Fruit fly (Drosophila melanogaster) Kc167 (cell line): ENCODE measurements around the gene RpL7-like.

Source experiments
- Myc ChIP-seq: fragments of >200 bp; optimal IDR thresholded peaks from 2 replicates; lab custom pipeline; 2017; ENCODE audit warnings: missing external identifiers
- Sin3A ChIP-seq: fragments of >200 bp; optimal IDR thresholded peaks from 2 replicates; lab custom pipeline; 2018; ENCODE audit warnings: missing external identifiers
- h ChIP-seq: fragments of >200 bp; optimal IDR thresholded peaks from 3 replicates; lab custom pipeline; 2018; ENCODE audit warnings: missing external identifiers
- insv ChIP-seq: fragments of >200 bp; optimal IDR thresholded peaks from 3 replicates; lab custom pipeline; 2018; ENCODE audit warnings: missing external identifiers
- psq ChIP-seq: fragments of >200 bp; optimal IDR thresholded peaks from 2 replicates; lab custom pipeline; 2017; ENCODE audit warnings: missing external identifiers
- ttk ChIP-seq: sonication (Bioruptor generic); optimal IDR thresholded peaks from 2 replicates; lab custom pipeline; 2017; ENCODE audit warnings: missing external identifiers

Gene RpL7-like

DNA sequence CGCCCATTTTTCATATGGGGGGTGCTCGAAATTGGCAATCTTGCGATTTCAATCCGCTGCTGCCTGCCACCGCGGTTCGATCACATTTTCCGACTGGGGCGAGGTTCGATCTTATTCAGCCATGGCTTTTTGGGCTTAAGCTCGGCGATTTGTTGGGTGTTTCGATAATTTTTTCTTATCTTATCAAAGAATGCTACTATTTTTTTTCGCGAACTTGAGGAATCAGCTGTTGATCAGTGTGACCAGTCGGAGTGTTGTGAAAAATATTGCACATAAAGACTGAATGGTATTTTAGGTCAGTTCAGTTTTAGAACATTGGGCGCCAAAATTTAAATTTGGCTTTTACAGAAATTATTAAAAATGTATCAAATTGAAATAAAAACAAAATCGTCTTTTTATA lies 35.4 kb upstream of the RpL7-like start, which contains the start of gene Wdr81:
Gene Wdr81 (minus strand): TSS at position 226 of the 400 bp plus-strand sequence.
- TF ChIP-seq Sin3A (lab: Kevin White, UChicago) (no peak), Myc (lab: Kevin White, UChicago) (no peak), h (lab: Kevin White, UChicago) (no peak), psq (lab: Kevin White, UChicago) (no peak)

DNA sequence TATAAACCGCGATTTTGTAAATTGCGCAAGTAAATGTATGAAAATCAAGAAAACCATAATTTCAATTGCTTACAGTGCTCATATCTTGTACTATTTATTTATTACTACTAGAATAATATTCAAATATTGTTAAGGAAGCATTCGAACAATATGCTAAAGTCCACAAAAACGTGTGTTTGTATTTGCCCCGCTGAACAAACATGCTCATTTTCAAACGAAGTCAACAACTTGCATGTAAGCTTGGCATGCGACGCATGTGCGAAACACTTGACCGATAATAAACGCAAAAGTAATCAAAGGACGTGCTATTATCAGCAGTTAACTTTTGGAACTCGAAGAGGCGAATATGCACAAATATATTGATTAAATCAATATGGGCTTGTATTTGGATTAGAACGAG lies 34.9 kb upstream of the RpL7-like start:
- no peak for TF ChIP-seq psq (lab: Kevin White, UChicago)
- no peak for TF ChIP-seq Myc (lab: Kevin White, UChicago)
- TF ChIP-seq Sin3A (lab: Kevin White, UChicago) = no peak
- TF ChIP-seq insv (lab: Kevin White, UChicago) = no peak
- no peak for TF ChIP-seq h (lab: Kevin White, UChicago)
- no peak for TF ChIP-seq ttk (lab: Kevin White, UChicago)

dm6 chr2L:12024104-12024503 lies 32.0 kb upstream of the RpL7-like start:
- TF ChIP-seq h (lab: Kevin White, UChicago) (no peak), Sin3A (lab: Kevin White, UChicago) (no peak), Myc (lab: Kevin White, UChicago) (no peak), ttk (lab: Kevin White, UChicago) (no peak), psq (lab: Kevin White, UChicago) (no peak), insv (lab: Kevin White, UChicago) (no peak)

- no peak for TF ChIP-seq h (lab: Kevin White, UChicago)
- TF ChIP-seq Myc (lab: Kevin White, UChicago) = no peak
- no peak for TF ChIP-seq ttk (lab: Kevin White, UChicago)
- TF ChIP-seq psq (lab: Kevin White, UChicago) = no peak
- no peak for TF ChIP-seq insv (lab: Kevin White, UChicago)
- TF ChIP-seq Sin3A (lab: Kevin White, UChicago) = no peak
Observed at dm6 chr2L:12025505-12025904, 30.6 kb upstream of the RpL7-like start.

dm6 chr2L:12026458-12027431 lies 29.4 kb upstream of the RpL7-like start:
- TF ChIP-seq h (lab: Kevin White, UChicago) (no peak), insv (lab: Kevin White, UChicago) (no peak), psq (lab: Kevin White, UChicago) (no peak), ttk (lab: Kevin White, UChicago) (no peak)

dm6 chr2L:12027435-12027834 lies 28.7 kb upstream of the RpL7-like start, which contains the start of gene dmGlut:
Gene dmGlut, plus strand, starts transcription at chr2L:12027438.
- TF ChIP-seq insv (lab: Kevin White, UChicago) (no peak), h (lab: Kevin White, UChicago) (no peak), Myc (lab: Kevin White, UChicago) (no peak), Sin3A (lab: Kevin White, UChicago) (no peak), ttk (lab: Kevin White, UChicago) (no peak), psq (lab: Kevin White, UChicago) (no peak)

DNA sequence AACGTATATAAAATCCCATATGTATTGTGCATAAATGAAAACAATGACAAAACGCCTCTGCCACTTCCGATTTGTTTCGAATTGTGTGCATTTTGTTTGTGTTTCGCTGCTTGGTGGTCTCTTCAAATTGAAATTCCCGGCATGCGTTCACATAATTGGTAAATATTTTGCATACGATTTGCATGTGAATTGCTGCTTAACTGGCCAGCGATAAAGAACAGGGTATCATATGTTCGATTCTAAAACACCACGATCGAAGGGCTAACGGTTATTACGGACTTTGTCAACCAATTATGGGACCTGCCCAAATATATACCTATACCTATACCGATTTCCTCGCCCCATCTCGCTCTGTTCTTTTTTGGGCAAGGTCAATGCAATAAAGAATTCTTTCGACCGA lies 28.0 kb upstream of the RpL7-like start:
- TF ChIP-seq insv (lab: Kevin White, UChicago) (no peak), h (lab: Kevin White, UChicago) (no peak), Sin3A (lab: Kevin White, UChicago) (no peak), psq (lab: Kevin White, UChicago) (no peak), ttk (lab: Kevin White, UChicago) (no peak), Myc (lab: Kevin White, UChicago) (no peak)

DNA sequence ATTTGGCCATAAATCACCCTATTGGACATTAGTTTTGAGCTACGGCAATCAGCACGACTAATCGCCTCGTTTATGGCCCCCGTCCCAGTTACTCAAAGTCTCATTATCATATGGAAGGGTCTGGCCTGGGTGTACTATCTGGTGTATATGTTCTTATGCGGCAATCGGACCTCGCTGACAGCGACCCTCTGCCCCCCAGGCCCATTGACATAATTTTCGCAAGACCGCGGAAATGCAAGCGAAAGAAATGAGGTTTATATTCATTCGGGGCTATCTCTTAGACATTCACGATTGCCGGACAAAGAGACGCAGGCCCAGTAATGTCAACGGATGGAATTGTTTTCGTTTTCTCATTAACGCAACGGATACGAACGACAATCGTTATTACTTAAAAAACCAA lies 27.3 kb upstream of the RpL7-like start:
- TF ChIP-seq Myc (lab: Kevin White, UChicago) = no peak
- TF ChIP-seq ttk (lab: Kevin White, UChicago) = no peak
- TF ChIP-seq Sin3A (lab: Kevin White, UChicago) = no peak

- TF ChIP-seq ttk (lab: Kevin White, UChicago) (no peak), insv (lab: Kevin White, UChicago) (no peak), Sin3A (lab: Kevin White, UChicago) (no peak), h (lab: Kevin White, UChicago) (no peak), psq (lab: Kevin White, UChicago) (no peak), Myc (lab: Kevin White, UChicago) (no peak)
Observed at dm6 chr2L:12029594-12030197, 26.4 kb upstream of the RpL7-like start.

dm6 chr2L:12030552-12031131 lies 25.5 kb upstream of the RpL7-like start:
- TF ChIP-seq Myc (lab: Kevin White, UChicago) (no peak), psq (lab: Kevin White, UChicago) (no peak), h (lab: Kevin White, UChicago) (no peak), insv (lab: Kevin White, UChicago) (no peak), ttk (lab: Kevin White, UChicago) (no peak), Sin3A (lab: Kevin White, UChicago) (no peak)

DNA sequence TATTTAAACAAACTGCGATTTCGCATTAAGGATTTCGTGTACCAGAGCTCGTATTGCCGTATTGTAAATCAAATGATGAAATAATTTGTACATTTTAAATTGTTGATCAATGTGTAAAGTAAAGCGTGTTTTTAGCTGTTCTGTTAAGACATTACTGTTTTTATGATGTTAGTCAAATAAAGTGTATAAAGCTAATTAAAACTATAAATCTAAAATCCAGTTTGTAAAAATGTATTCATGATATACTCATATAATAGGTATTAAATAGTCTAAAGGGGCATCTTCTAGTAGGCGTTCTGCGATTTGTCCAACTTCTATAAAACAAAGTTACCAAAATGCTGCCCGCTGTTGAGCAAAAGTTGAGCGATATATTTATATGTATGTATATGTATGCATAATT lies 22.2 kb upstream of the RpL7-like start, which contains the start of gene CG18788:
Gene CG18788 (plus strand): TSS at position 301 of the 400 bp plus-strand sequence.
- TF ChIP-seq Sin3A (lab: Kevin White, UChicago) (no peak), psq (lab: Kevin White, UChicago) (no peak), insv (lab: Kevin White, UChicago) (no peak), ttk (lab: Kevin White, UChicago) (no peak), h (lab: Kevin White, UChicago) (no peak), Myc (lab: Kevin White, UChicago) (no peak)
